Fruit fly (Drosophila melanogaster): Measurements from ENCODE around the gene CG17141.

Gene CG17141

DNA sequence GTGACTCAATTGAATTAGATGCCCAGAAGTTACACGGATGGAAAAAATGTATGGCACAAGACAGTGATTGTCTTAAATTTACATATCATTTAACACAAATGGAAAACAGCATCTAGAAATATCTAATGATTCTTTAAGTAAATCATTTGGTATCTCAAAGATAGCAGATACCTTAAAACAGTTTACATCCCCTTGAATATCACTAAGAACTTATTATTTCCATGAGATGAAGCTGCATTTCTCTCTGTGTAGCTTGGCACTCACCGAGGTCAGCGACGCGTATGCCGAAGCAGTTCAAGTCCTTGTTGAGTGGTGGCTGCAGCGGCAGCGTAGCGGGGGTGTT is 27.8 kb downstream of the CG17141 start (continued):
- TF ChIP-seq Side (GFP tag; optimal IDR thresholded peaks at IDR 0.05) = peak; percentile 9
- no peak for TF ChIP-seq CG10274 (GFP tag; optimal IDR thresholded peaks at IDR 0.05)
- no peak for TF ChIP-seq wdn (GFP tag; IDR thresholded peaks at IDR 0.05)
- no peak for TF ChIP-seq CG30020 (tag; optimal IDR thresholded peaks at IDR 0.05)
- TF ChIP-seq HHEX (GFP tag; optimal IDR thresholded peaks at IDR 0.05) = no peak
- TF ChIP-seq Drgx (GFP tag; IDR thresholded peaks at IDR 0.05) = no peak
- no peak for TF ChIP-seq CG18619 (GFP tag; optimal IDR thresholded peaks at IDR 0.05)
- TF ChIP-seq CG2120 (GFP tag; optimal IDR thresholded peaks at IDR 0.05) = no peak
- TF ChIP-seq CG30403 (GFP tag; optimal IDR thresholded peaks at IDR 0.05) = peak; percentile 1
- TF ChIP-seq jing (GFP tag; optimal IDR thresholded peaks at IDR 0.05) = no peak
- no peak for TF ChIP-seq repo (GFP tag; optimal IDR thresholded peaks at IDR 0.05)
- peak; percentile 51 for TF ChIP-seq CG10267 (tag; optimal IDR thresholded peaks at IDR 0.05)
- TF ChIP-seq disco-r (GFP tag; optimal IDR thresholded peaks at IDR 0.05) = no peak
- TF ChIP-seq dpn (GFP tag; optimal IDR thresholded peaks at IDR 0.05) = no peak
- TF ChIP-seq tx (GFP tag; optimal IDR thresholded peaks at IDR 0.05) = no peak
- TF ChIP-seq Sin3A (optimal IDR thresholded peaks at IDR 0.05) = no peak
- TF ChIP-seq ftz-f1 (GFP tag; optimal IDR thresholded peaks at IDR 0.05) = no peak
- TF ChIP-seq CHES-1-like (GFP tag; optimal IDR thresholded peaks at IDR 0.05) = no peak
- TF ChIP-seq wek (GFP tag; optimal IDR thresholded peaks at IDR 0.05) = no peak
- no peak for TF ChIP-seq CG16815 (GFP tag; optimal IDR thresholded peaks at IDR 0.05)
- TF ChIP-seq trem (tag; optimal IDR thresholded peaks at IDR 0.05) = peak; percentile 37
- no peak for TF ChIP-seq kah (GFP tag; optimal IDR thresholded peaks at IDR 0.05)
- TF ChIP-seq dimm (GFP tag; IDR thresholded peaks at IDR 0.05) = no peak
- TF ChIP-seq mam (GFP tag; optimal IDR thresholded peaks at IDR 0.05) = no peak
- no peak for TF ChIP-seq CG11093 (GFP tag; IDR thresholded peaks at IDR 0.05)
- no peak for TF ChIP-seq D19B (GFP tag; optimal IDR thresholded peaks at IDR 0.05)
- TF ChIP-seq pfk (GFP tag; optimal IDR thresholded peaks at IDR 0.05) = no peak
- peak; percentile 60 for TF ChIP-seq CG2678 (tag; optimal IDR thresholded peaks at IDR 0.05)
- no peak for TF ChIP-seq Mrtf (GFP tag; IDR thresholded peaks at IDR 0.05)
- no peak for TF ChIP-seq Optix (GFP tag; IDR thresholded peaks at IDR 0.05)
- no peak for TF ChIP-seq CG3407 (GFP tag; optimal IDR thresholded peaks at IDR 0.05)
- no peak for TF ChIP-seq CG6683 (GFP tag; optimal IDR thresholded peaks at IDR 0.05)
- peak; percentile 6 for TF ChIP-seq Meics (GFP tag; optimal IDR thresholded peaks at IDR 0.05)
- TF ChIP-seq CG14965 (GFP tag; optimal IDR thresholded peaks at IDR 0.05; ENCODE audit: borderline replicate concordance) = no peak
- no peak for TF ChIP-seq CG13287 (GFP tag; IDR thresholded peaks at IDR 0.05; ENCODE audit: partially characterized antibody)
- TF ChIP-seq knrl (GFP tag; IDR thresholded peaks at IDR 0.05; ENCODE audit: partially characterized antibody) = no peak
- TF ChIP-seq Ssrp (tag; optimal IDR thresholded peaks at IDR 0.05) = peak; percentile 31
- TF ChIP-seq Mes4 (GFP tag; optimal IDR thresholded peaks at IDR 0.05) = no peak
- TF ChIP-seq Aef1 (GFP tag; IDR thresholded peaks at IDR 0.05) = no peak
- no peak for TF ChIP-seq CG1647 (GFP tag; optimal IDR thresholded peaks at IDR 0.05)
- TF ChIP-seq aop (GFP tag; IDR thresholded peaks at IDR 0.05) = no peak
- TF ChIP-seq CG31441 (GFP tag; IDR thresholded peaks at IDR 0.05) = peak; percentile 44; the same call in 1 of the 2 replicates
- no peak for TF ChIP-seq CG2889 (GFP tag; IDR thresholded peaks at IDR 0.05)
- no peak for TF ChIP-seq Pdp1 (GFP tag; optimal IDR thresholded peaks at IDR 0.05)
- TF ChIP-seq hkb (optimal IDR thresholded peaks at IDR 0.05) = no peak
- TF ChIP-seq hkb (GFP tag; IDR thresholded peaks at IDR 0.05) = 0 out of 2 replicates have a peak, but pooled peaks have one; percentile 15
- TF ChIP-seq so (GFP tag; IDR thresholded peaks at IDR 0.05) = no peak
- peak; percentile 16 for TF ChIP-seq Fer3 (tag; optimal IDR thresholded peaks at IDR 0.05)
- TF ChIP-seq CG10462 (GFP tag; optimal IDR thresholded peaks at IDR 0.05) = no peak
- no peak for TF ChIP-seq Ada2b (GFP tag; IDR thresholded peaks at IDR 0.05)
- TF ChIP-seq CG4854 (GFP tag; optimal IDR thresholded peaks at IDR 0.05) = no peak
- no peak for TF ChIP-seq CG15514 (GFP tag; optimal IDR thresholded peaks at IDR 0.05)
- TF ChIP-seq maf-S (GFP tag; optimal IDR thresholded peaks at IDR 0.05) = no peak
